Worm (Caenorhabditis elegans) whole organism, L1 larva: ENCODE results near the gene W04D2.4.
"Not testable (repeated sequence)": the region's sequence is repeated elsewhere in the genome, so short reads cannot be mapped to it uniquely, and the experiment has no call there.

Experiments
- C16A3.4 ChIP-seq: fragments of 150-350 bp; optimal IDR thresholded peaks from 2 replicates; lab custom pipeline; 2014; ENCODE audit warnings: missing biosample characterization, missing genetic modification characterization
- C34B4.2 ChIP-seq: sonication (generic microtip); optimal IDR thresholded peaks from 2 replicates; lab custom pipeline; 2017; ENCODE audit warnings: mild to moderate bottlenecking, missing genetic modification characterization, missing compliant biosample characterization
- aha-1 ChIP-seq: fragments of 150-350 bp; optimal IDR thresholded peaks from 2 replicates; lab custom pipeline; 2014; ENCODE audit warnings: missing biosample characterization, missing genetic modification characterization
- alr-1 ChIP-seq: fragments of 200-800 bp; sonication (Bioruptor generic); optimal IDR thresholded peaks from 2 replicates; lab custom pipeline; 2018; ENCODE audit warnings: borderline replicate concordance, mild to moderate bottlenecking, missing genetic modification characterization, missing compliant biosample characterization
- ceh-63 ChIP-seq: fragments of 200-800 bp; sonication (Bioruptor generic); optimal IDR thresholded peaks from 2 replicates; lab custom pipeline; 2018; ENCODE audit warnings: mild to moderate bottlenecking, missing genetic modification characterization, missing compliant biosample characterization
- ceh-8 ChIP-seq: fragments of 200-800 bp; sonication (Bioruptor generic); optimal IDR thresholded peaks from 2 replicates; lab custom pipeline; 2018; ENCODE audit warnings: mild to moderate bottlenecking, missing genetic modification characterization, moderate library complexity, missing compliant biosample characterization
- ceh-88 ChIP-seq: fragments of 200-800 bp; sonication (Bioruptor generic); IDR thresholded peaks from 2 replicates; pipeline ENCODE4 v1.3.6; 2022; ENCODE audit warnings: missing genetic modification characterization, missing compliant biosample characterization
- ceh-90 ChIP-seq: sonication (generic microtip); optimal IDR thresholded peaks from 2 replicates; lab custom pipeline; 2016; ENCODE audit warnings: missing genetic modification characterization, missing compliant biosample characterization
- ces-1 ChIP-seq: fragments of 150-350 bp; optimal IDR thresholded peaks from 2 replicates; lab custom pipeline; 2014; ENCODE audit warnings: missing biosample characterization, missing genetic modification reagents, missing genetic modification characterization
- dpl-1 ChIP-seq, 3 experiments: fragments of 150-350 bp in 2 of 3; sonication (generic microtip) in 1 of 3; optimal IDR thresholded peaks; 2 replicates each; lab custom pipeline; 2014 to 2017; ENCODE audit warnings: missing biosample characterization in 3 of 3, missing genetic modification characterization in 3 of 3, missing genetic modification reagents in 3 of 3
- efl-1 ChIP-seq, 4 experiments: fragments of 150-350 bp; optimal IDR thresholded peaks in 3 of 4; peaks in 1 of 4; 1 replicate in 1 of 4; 2 replicates in 3 of 4; lab custom pipeline; 2014; ENCODE audit warnings: missing biosample characterization in 2 of 4, missing genetic modification characterization in 2 of 4, missing genetic modification reagents in 2 of 4
- efl-3 ChIP-seq: fragments of 200-800 bp; sonication (Bioruptor generic); optimal IDR thresholded peaks from 2 replicates; lab custom pipeline; 2018; ENCODE audit warnings: mild to moderate bottlenecking, missing genetic modification characterization, missing compliant biosample characterization
- elt-2 ChIP-seq: sonication (generic microtip); optimal IDR thresholded peaks from 2 replicates; lab custom pipeline; 2016; ENCODE audit warnings: missing genetic modification characterization, mild to moderate bottlenecking, inconsistent platforms, missing compliant biosample characterization, missing genetic modification reagents
- elt-3 ChIP-seq, 6 experiments: fragments of 150-350 bp in 1 of 6; sonication (generic microtip); optimal IDR thresholded peaks; 2 replicates each; lab custom pipeline; 2017 to 2018; ENCODE audit warnings: missing biosample characterization in 6 of 6, missing genetic modification characterization in 6 of 6, inconsistent platforms in 1 of 6
- fkh-4 ChIP-seq: sonication (generic microtip); optimal IDR thresholded peaks from 2 replicates; lab custom pipeline; 2016; ENCODE audit warnings: missing compliant biosample characterization, missing genetic modification characterization, borderline replicate concordance
- fos-1 ChIP-seq: fragments of 150-350 bp; optimal IDR thresholded peaks from 2 replicates; lab custom pipeline; 2014; ENCODE audit warnings: missing biosample characterization, missing genetic modification characterization
- grh-1 ChIP-seq: fragments of 200-800 bp; sonication (Bioruptor generic); IDR thresholded peaks from 2 replicates; pipeline ENCODE4 v1.3.6; 2022; ENCODE audit warnings: missing genetic modification reagents, missing genetic modification characterization, missing compliant biosample characterization
- hlh-17 ChIP-seq: fragments of 200-800 bp; sonication (Bioruptor generic); optimal IDR thresholded peaks from 2 replicates; lab custom pipeline; 2018; ENCODE audit warnings: missing genetic modification characterization, mild to moderate bottlenecking, missing compliant biosample characterization, moderate library complexity, borderline replicate concordance
- irx-1 ChIP-seq: sonication (generic microtip); optimal IDR thresholded peaks from 2 replicates; lab custom pipeline; 2016; ENCODE audit warnings: missing genetic modification characterization, missing compliant biosample characterization
- jun-1 ChIP-seq: fragments of 150-350 bp; optimal IDR thresholded peaks from 2 replicates; lab custom pipeline; 2014; ENCODE audit warnings: missing biosample characterization, missing genetic modification reagents, missing genetic modification characterization
- lin-15B ChIP-seq: fragments of 150-350 bp; sonication (generic microtip); optimal IDR thresholded peaks from 3 replicates; lab custom pipeline; 2014; ENCODE audit warnings: missing biosample characterization, missing genetic modification characterization
- lin-39 ChIP-seq: fragments of 150-350 bp; optimal IDR thresholded peaks from 2 replicates; lab custom pipeline; 2014; ENCODE audit warnings: missing biosample characterization, missing genetic modification reagents, missing genetic modification characterization
- lir-3 ChIP-seq: sonication (generic microtip); optimal IDR thresholded peaks from 2 replicates; lab custom pipeline; 2016; ENCODE audit warnings: mild to moderate bottlenecking, missing genetic modification characterization, moderate library complexity, missing compliant biosample characterization; ENCODE audit not compliant: poor library complexity
- lsy-2 ChIP-seq, 2 experiments: fragments of 150-350 bp; optimal IDR thresholded peaks; 2 replicates each; lab custom pipeline; 2014; ENCODE audit warnings: missing biosample characterization in 2 of 2, missing genetic modification characterization in 2 of 2
- mab-9 ChIP-seq: fragments of 200-800 bp; sonication (Bioruptor generic); IDR thresholded peaks from 2 replicates; pipeline ENCODE4 v1.3.6; 2022; ENCODE audit warnings: missing genetic modification reagents, missing genetic modification characterization, missing compliant biosample characterization
- mdl-1 ChIP-seq, 2 experiments: fragments of 150-350 bp; optimal IDR thresholded peaks; 2 replicates each; lab custom pipeline; 2014 to 2017; ENCODE audit warnings: missing biosample characterization in 2 of 2, missing genetic modification characterization in 2 of 2, inconsistent platforms in 1 of 2
- mep-1 ChIP-seq: fragments of 150-350 bp; optimal IDR thresholded peaks from 2 replicates; lab custom pipeline; 2014; ENCODE audit warnings: missing biosample characterization, missing genetic modification characterization
- nhr-20 ChIP-seq: sonication (generic microtip); optimal IDR thresholded peaks from 2 replicates; lab custom pipeline; 2016; ENCODE audit warnings: mild to moderate bottlenecking, missing genetic modification characterization, missing compliant biosample characterization
- nhr-237 ChIP-seq: fragments of 150-350 bp; optimal IDR thresholded peaks from 2 replicates; lab custom pipeline; 2014; ENCODE audit warnings: missing biosample characterization, missing genetic modification characterization
- nhr-71 ChIP-seq: sonication (generic microtip); optimal IDR thresholded peaks from 2 replicates; lab custom pipeline; 2016; ENCODE audit warnings: mild to moderate bottlenecking, missing genetic modification characterization, moderate library complexity, missing compliant biosample characterization
- nhr-85 ChIP-seq: sonication (generic microtip); peaks from one replicate; lab custom pipeline; 2016; ENCODE audit warnings: missing genetic modification characterization, inconsistent platforms, missing compliant biosample characterization
- pax-3 ChIP-seq: fragments of 200-800 bp; sonication (Bioruptor generic); optimal IDR thresholded peaks from 2 replicates; lab custom pipeline; 2018; ENCODE audit warnings: mild to moderate bottlenecking, missing genetic modification characterization, moderate library complexity, missing compliant biosample characterization
- rnt-1 ChIP-seq: sonication (generic microtip); optimal IDR thresholded peaks from 2 replicates; lab custom pipeline; 2016; ENCODE audit warnings: mild to moderate bottlenecking, missing genetic modification characterization, moderate library complexity, missing compliant biosample characterization
- skn-1 ChIP-seq: fragments of 150-350 bp; optimal IDR thresholded peaks from 2 replicates; lab custom pipeline; 2014; ENCODE audit warnings: missing biosample characterization, missing genetic modification characterization
- sup-37 ChIP-seq: fragments of 200-800 bp; sonication (Bioruptor generic); optimal IDR thresholded peaks from 2 replicates; lab custom pipeline; 2018; ENCODE audit warnings: mild to moderate bottlenecking, missing genetic modification characterization, missing compliant biosample characterization
- swsn-7 ChIP-seq: sonication (generic microtip); optimal IDR thresholded peaks from 2 replicates; lab custom pipeline; 2016; ENCODE audit warnings: missing genetic modification characterization, missing compliant biosample characterization
- tlp-1 ChIP-seq: fragments of 150-350 bp; optimal IDR thresholded peaks from 2 replicates; lab custom pipeline; 2014; ENCODE audit warnings: missing biosample characterization, missing genetic modification characterization
- unc-130 ChIP-seq: fragments of 150-350 bp; optimal IDR thresholded peaks from 2 replicates; lab custom pipeline; 2017; ENCODE audit warnings: missing biosample characterization, missing genetic modification characterization, inconsistent platforms
- unc-62 ChIP-seq: fragments of 150-350 bp; optimal IDR thresholded peaks from 2 replicates; lab custom pipeline; 2014; ENCODE audit warnings: missing biosample characterization, missing genetic modification reagents, missing genetic modification characterization
- zag-1 ChIP-seq: fragments of 150-350 bp; optimal IDR thresholded peaks from 2 replicates; lab custom pipeline; 2014; ENCODE audit warnings: missing biosample characterization, missing genetic modification characterization

Gene W04D2.4

ce11 chrV:12509922-12510582 is 12.5 kb upstream of the W04D2.4 start:
- TF ChIP-seq hlh-17 (GFP tag; lab: Kevin White, UChicago) (peak; percentile 88), efl-1 (GFP tag; optimal IDR thresholded peaks at IDR 0.05 in 1 of 2; lab: Kevin White, UChicago) (peak in 1 of 2 experiments; percentile 80), ceh-63 (peak; percentile 58), ceh-8 (GFP tag; lab: Kevin White, UChicago) (peak; percentile 59), rnt-1 (tag; lab: Kevin White, UChicago) (peak; percentile 76), C34B4.2 (tag; lab: Kevin White, UChicago) (peak; percentile 30), efl-3 (GFP tag; lab: Kevin White, UChicago) (peak; percentile 45), lir-3 (tag; lab: Kevin White, UChicago) (peak; percentile 70), nhr-237 (peak; percentile 64)
- TF ChIP-seq efl-1 (optimal IDR thresholded peaks at IDR 0.05; lab: Kevin White, UChicago) = not testable (repeated sequence)

ce11 chrV:12506185-12506584 is 8.6 kb upstream of the W04D2.4 start, which contains the start of gene nlp-46:
nlp-46 (minus strand) TSS chrV:12506285.
- TF ChIP-seq ceh-63 = no peak
- TF ChIP-seq pax-3 = no peak
- no peak for TF ChIP-seq elt-3 (tag; optimal IDR thresholded peaks at IDR 0.05; lab: Kevin White, UChicago)
- no peak for TF ChIP-seq lir-3 (tag; lab: Kevin White, UChicago)
- no peak for TF ChIP-seq fkh-4 (tag; lab: Kevin White, UChicago)
- TF ChIP-seq mab-9 (GFP tag; lab: Robert Waterston, UW) = no peak
- no peak for TF ChIP-seq unc-62 (GFP tag; lab: Kevin White, UChicago)
- no peak for TF ChIP-seq lsy-2 (tag; optimal IDR thresholded peaks at IDR 0.05; lab: Kevin White, UChicago)
- no peak for TF ChIP-seq ceh-8 (GFP tag; lab: Kevin White, UChicago)
- TF ChIP-seq ces-1 = no peak
- no peak for TF ChIP-seq efl-3 (GFP tag; lab: Kevin White, UChicago)
- no peak for TF ChIP-seq aha-1 (tag; lab: Kevin White, UChicago)
- no peak for TF ChIP-seq efl-1 (optimal IDR thresholded peaks at IDR 0.05; lab: Kevin White, UChicago)
- no peak for TF ChIP-seq efl-1 (GFP tag; optimal IDR thresholded peaks at IDR 0.05 in 1 of 2; lab: Kevin White, UChicago)
- no peak for TF ChIP-seq nhr-20 (tag; lab: Kevin White, UChicago)
- TF ChIP-seq swsn-7 (tag; lab: Kevin White, UChicago) = no peak
- TF ChIP-seq irx-1 (tag; lab: Kevin White, UChicago) = no peak
- TF ChIP-seq elt-2 = no peak
- TF ChIP-seq nhr-85 = no peak

ce11 chrV:12505730-12506129 is 8.2 kb upstream of the W04D2.4 start:
- TF ChIP-seq ces-1 = no peak
- TF ChIP-seq unc-130 (tag; lab: Kevin White, UChicago) = no peak
- TF ChIP-seq fos-1 (tag; lab: Kevin White, UChicago) = no peak
- no peak for TF ChIP-seq ceh-88 (GFP tag; lab: Robert Waterston, UW)
- no peak for TF ChIP-seq lin-15B (tag; lab: Kevin White, UChicago)
- no peak for TF ChIP-seq aha-1 (tag; lab: Kevin White, UChicago)
- TF ChIP-seq sup-37 (GFP tag; lab: Kevin White, UChicago) = no peak
- no peak for TF ChIP-seq zag-1 (tag; lab: Kevin White, UChicago)
- TF ChIP-seq dpl-1 (GFP tag; optimal IDR thresholded peaks at IDR 0.05; lab: Kevin White, UChicago) = no peak
- TF ChIP-seq alr-1 = no peak
- TF ChIP-seq jun-1 = no peak

- TF ChIP-seq ceh-63 = no peak
- TF ChIP-seq mab-9 (GFP tag; lab: Robert Waterston, UW) = no peak
- TF ChIP-seq nhr-20 (tag; lab: Kevin White, UChicago) = no peak
- no peak for TF ChIP-seq mdl-1 (tag; optimal IDR thresholded peaks at IDR 0.05; lab: Kevin White, UChicago)
- TF ChIP-seq sup-37 (GFP tag; lab: Kevin White, UChicago) = no peak
- no peak for TF ChIP-seq lin-15B (tag; lab: Kevin White, UChicago)
- TF ChIP-seq tlp-1 (tag; lab: Kevin White, UChicago) = no peak
- no peak for TF ChIP-seq C16A3.4 (tag; lab: Kevin White, UChicago)
- no peak for TF ChIP-seq lin-39 (tag; lab: Kevin White, UChicago)
- no peak for TF ChIP-seq nhr-71 (tag; lab: Kevin White, UChicago)
- no peak for TF ChIP-seq grh-1 (GFP tag; lab: Robert Waterston, UW)
- no peak for TF ChIP-seq mep-1
- TF ChIP-seq ceh-90 (tag; lab: Kevin White, UChicago) = no peak
- no peak for TF ChIP-seq nhr-237
- no peak for TF ChIP-seq lsy-2 (tag; optimal IDR thresholded peaks at IDR 0.05; lab: Kevin White, UChicago)
- TF ChIP-seq elt-2 = no peak
- no peak for TF ChIP-seq skn-1 (tag; lab: Kevin White, UChicago)
Measured at ce11 chrV:12503494-12503893, 5.9 kb upstream of the W04D2.4 start, which contains the start of gene T28H10.1. T28H10.1 (plus strand) TSS chrV:12503794.
